Worm (Caenorhabditis elegans) whole organism, L3 larva: ENCODE data around the gene nep-22.
A peak's percentile ranks its signal among the peaks of the same experiment; 100 is the strongest.

Experiments
- ceh-82 ChIP-seq: fragments of 150-350 bp; optimal IDR thresholded peaks from 2 replicates; lab custom pipeline; 2014; ENCODE audit warnings: missing biosample characterization, missing genetic modification characterization
- elt-1 ChIP-seq: fragments of 150-350 bp; optimal IDR thresholded peaks from 2 replicates; lab custom pipeline; 2014; ENCODE audit warnings: missing biosample characterization, missing genetic modification characterization
- nhr-23 ChIP-seq: fragments of 150-350 bp; optimal IDR thresholded peaks from 2 replicates; lab custom pipeline; 2014; ENCODE audit warnings: missing biosample characterization, missing genetic modification reagents, missing genetic modification characterization
- nhr-25 ChIP-seq: sonication (generic microtip); optimal IDR thresholded peaks from 2 replicates; lab custom pipeline; 2017; ENCODE audit warnings: missing biosample characterization, missing genetic modification characterization
- nhr-77 ChIP-seq: fragments of 150-350 bp; optimal IDR thresholded peaks from 2 replicates; lab custom pipeline; 2014; ENCODE audit warnings: missing biosample characterization, missing genetic modification characterization
- skn-1 ChIP-seq: fragments of 150-350 bp; optimal IDR thresholded peaks from 2 replicates; lab custom pipeline; 2014; ENCODE audit warnings: missing biosample characterization, missing genetic modification characterization
- unc-62 ChIP-seq: fragments of 150-350 bp; sonication (generic microtip); optimal IDR thresholded peaks from 4 replicates; lab custom pipeline; 2014; ENCODE audit warnings: missing biosample characterization, missing genetic modification reagents, missing genetic modification characterization

nep-22 gene

ce11 chrX:9085864-9086263, 51.5 kb downstream of the nep-22 start:
- TF ChIP-seq nhr-23 (tag; lab: Kevin White, UChicago) (peak; percentile 7), nhr-25 (peak; percentile 82), skn-1 (tag; lab: Kevin White, UChicago) (no peak), unc-62 (GFP tag; lab: Kevin White, UChicago) (peak; percentile 32), ceh-82 (tag; lab: Kevin White, UChicago) (no peak), nhr-77 (no peak), elt-1 (tag; lab: Kevin White, UChicago) (peak; percentile 27)
